Worm (Caenorhabditis elegans): ENCODE results near the gene nstp-9.

The nstp-9 gene

ce11 chrX:10961724-10962123 is 42.2 kb upstream of the nstp-9 start:
- TF ChIP-seq sem-2 (GFP tag; optimal IDR thresholded peaks at IDR 0.05) = no peak
- no peak for TF ChIP-seq nhr-76 (tag; optimal IDR thresholded peaks at IDR 0.05)
- TF ChIP-seq snpc-4 (tag; optimal IDR thresholded peaks at IDR 0.05) = no peak
- TF ChIP-seq nhr-2 (tag; optimal IDR thresholded peaks at IDR 0.05) = no peak
- no peak for TF ChIP-seq lsy-2 (tag; optimal IDR thresholded peaks at IDR 0.05)
- no peak for TF ChIP-seq bed-3 (GFP tag; optimal IDR thresholded peaks at IDR 0.05)
- no peak for TF ChIP-seq blmp-1 (tag; optimal IDR thresholded peaks at IDR 0.05)
- no peak for TF ChIP-seq ztf-11 (tag; optimal IDR thresholded peaks at IDR 0.05)
- TF ChIP-seq hlh-1 (tag; optimal IDR thresholded peaks at IDR 0.05) = no peak
- TF ChIP-seq flh-1 (GFP tag; optimal IDR thresholded peaks at IDR 0.05) = no peak
- no peak for TF ChIP-seq nhr-28 (tag; optimal IDR thresholded peaks at IDR 0.05)
- TF ChIP-seq sptf-1 (tag; optimal IDR thresholded peaks at IDR 0.05) = no peak
- no peak for TF ChIP-seq ces-1 (GFP tag; optimal IDR thresholded peaks at IDR 0.05)
- no peak for TF ChIP-seq ham-2 (GFP tag; optimal IDR thresholded peaks at IDR 0.05)
- TF ChIP-seq ceh-39 (tag; optimal IDR thresholded peaks at IDR 0.05) = no peak

DNA sequence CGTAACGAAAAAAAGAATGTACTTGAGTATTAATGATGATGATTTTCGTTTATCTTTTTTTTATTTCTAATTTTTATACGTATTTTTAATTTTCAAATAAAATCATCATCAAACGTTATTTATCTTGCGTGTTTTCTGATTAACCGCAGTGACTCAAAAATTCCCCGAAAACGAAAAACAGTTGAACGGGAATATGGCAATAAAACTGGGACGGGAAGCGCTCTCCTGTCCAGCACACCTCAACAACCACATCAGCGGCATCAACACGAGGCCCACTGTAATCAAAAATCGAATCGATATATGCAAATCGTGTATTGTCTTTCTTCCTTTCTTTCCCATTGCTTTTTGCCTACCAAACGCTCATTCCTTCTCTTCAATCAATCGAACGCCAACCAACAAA is 39.6 kb upstream of the nstp-9 start, which contains the start of gene K09C8.2:
K09C8.2 (plus strand) TSS at position 301 of the 400 bp plus-strand sequence.
- TF ChIP-seq zip-8 (tag; optimal IDR thresholded peaks at IDR 0.05) (no peak), unc-39 (tag; optimal IDR thresholded peaks at IDR 0.05) (no peak), elt-1 (tag; optimal IDR thresholded peaks at IDR 0.05; ENCODE audit: borderline replicate concordance, insufficient read depth) (no peak), pha-4 (tag; optimal IDR thresholded peaks at IDR 0.05) (no peak), cnd-1 (tag; optimal IDR thresholded peaks at IDR 0.05) (no peak), bed-3 (GFP tag; optimal IDR thresholded peaks at IDR 0.05) (no peak), ham-2 (GFP tag; optimal IDR thresholded peaks at IDR 0.05) (no peak), sem-2 (GFP tag; optimal IDR thresholded peaks at IDR 0.05) (no peak), blmp-1 (tag; optimal IDR thresholded peaks at IDR 0.05) (no peak), nhr-237 (tag; optimal IDR thresholded peaks at IDR 0.05) (no peak), M03D4.4 (tag; optimal IDR thresholded peaks at IDR 0.05) (no peak), lin-32 (GFP tag; optimal IDR thresholded peaks at IDR 0.05) (no peak), drap-1 (GFP tag; optimal IDR thresholded peaks at IDR 0.05) (no peak), tbx-8 (GFP tag; optimal IDR thresholded peaks at IDR 0.05) (no peak), sptf-1 (tag; optimal IDR thresholded peaks at IDR 0.05) (no peak)

- TF ChIP-seq ceh-39 (tag; optimal IDR thresholded peaks at IDR 0.05) (no peak), drap-1 (GFP tag; optimal IDR thresholded peaks at IDR 0.05) (no peak), mls-2 (tag; optimal IDR thresholded peaks at IDR 0.05) (no peak), nhr-2 (tag; optimal IDR thresholded peaks at IDR 0.05) (no peak), ces-1 (GFP tag; optimal IDR thresholded peaks at IDR 0.05) (no peak), nhr-237 (tag; optimal IDR thresholded peaks at IDR 0.05) (no peak), elt-3 (tag; optimal IDR thresholded peaks at IDR 0.05) (no peak), pha-4 (tag; optimal IDR thresholded peaks at IDR 0.05) (no peak), mep-1 (tag; optimal IDR thresholded peaks at IDR 0.05) (no peak), nhr-12 (tag; optimal IDR thresholded peaks at IDR 0.05) (no peak), sem-2 (GFP tag; optimal IDR thresholded peaks at IDR 0.05) (no peak), ceh-83 (GFP tag; optimal IDR thresholded peaks at IDR 0.05) (no peak)
Observed at ce11 chrX:10958427-10958826, 38.9 kb upstream of the nstp-9 start, which contains the start of gene nlp-19. Gene nlp-19, plus strand, starts transcription at chrX:10958727.

DNA sequence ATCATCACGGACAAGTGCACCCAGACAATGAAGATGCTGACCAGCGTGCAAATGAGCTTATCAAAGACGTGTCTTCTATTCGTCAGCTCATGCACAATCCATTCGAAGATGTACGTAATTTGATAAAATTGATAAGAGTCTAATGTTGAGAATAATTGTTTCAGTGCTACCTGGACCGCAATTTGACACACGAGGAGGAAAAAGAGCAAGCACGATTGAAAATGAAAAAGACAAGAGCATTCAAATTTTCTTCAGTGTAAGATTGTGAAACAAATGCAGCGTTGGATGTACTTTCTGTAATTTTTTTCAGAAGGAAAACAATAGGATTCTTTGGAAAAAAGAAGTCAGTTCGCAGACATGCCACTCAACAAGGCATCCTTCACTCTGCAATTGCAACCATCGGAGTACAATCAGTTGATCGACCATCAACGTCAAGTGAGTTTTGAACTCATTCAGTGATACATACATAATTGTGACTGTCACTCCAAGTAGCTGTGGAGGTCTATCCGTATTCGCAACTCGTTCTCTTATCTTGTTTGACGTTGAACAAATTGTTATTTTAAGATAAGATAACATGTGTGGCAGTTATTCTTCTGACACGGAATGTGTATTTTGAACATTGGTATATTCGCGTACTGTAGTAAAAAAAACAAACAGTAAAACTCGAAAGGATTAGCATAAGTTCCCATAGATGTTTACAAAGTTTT is 37.6 kb upstream of the nstp-9 start:
- TF ChIP-seq ces-1 (GFP tag; optimal IDR thresholded peaks at IDR 0.05) (no peak), ceh-39 (tag; optimal IDR thresholded peaks at IDR 0.05) (no peak), pha-4 (tag; optimal IDR thresholded peaks at IDR 0.05) (no peak), hlh-1 (tag; optimal IDR thresholded peaks at IDR 0.05) (no peak), ham-2 (GFP tag; optimal IDR thresholded peaks at IDR 0.05) (no peak), elt-1 (tag; optimal IDR thresholded peaks at IDR 0.05; ENCODE audit: borderline replicate concordance, insufficient read depth) (no peak), mab-5 (tag; optimal IDR thresholded peaks at IDR 0.05) (no peak), nhr-76 (tag; optimal IDR thresholded peaks at IDR 0.05) (no peak), drap-1 (GFP tag; optimal IDR thresholded peaks at IDR 0.05) (no peak), zip-8 (tag; optimal IDR thresholded peaks at IDR 0.05) (no peak), lsy-2 (tag; optimal IDR thresholded peaks at IDR 0.05) (no peak)

ce11 chrX:10953834-10954233 is 34.3 kb upstream of the nstp-9 start, which contains the start of gene pbo-4:
Gene pbo-4, plus strand, starts transcription at chrX:10954134.
- TF ChIP-seq bed-3 (GFP tag; optimal IDR thresholded peaks at IDR 0.05) (no peak), ztf-11 (tag; optimal IDR thresholded peaks at IDR 0.05) (no peak), nhr-2 (tag; optimal IDR thresholded peaks at IDR 0.05) (no peak), lin-13 (tag; optimal IDR thresholded peaks at IDR 0.05) (no peak), M03D4.4 (tag; optimal IDR thresholded peaks at IDR 0.05) (no peak), ham-2 (GFP tag; optimal IDR thresholded peaks at IDR 0.05) (no peak), sem-2 (GFP tag; optimal IDR thresholded peaks at IDR 0.05) (no peak)

All from whole organism, mixed stage, embryonic.